Fruit fly (Drosophila melanogaster) whole organism, wandering third instar larva: ENCODE data around the gene CG42268.
A peak's percentile ranks its signal among the peaks of the same experiment; 100 is the strongest.

Experiments used
- Abd-B ChIP-seq: fragments of >200 bp; optimal IDR thresholded peaks from 2 replicates; lab custom pipeline; 2017; ENCODE audit warnings: missing biosample characterization, missing genetic modification characterization
- CG32264 ChIP-seq: fragments of 200-800 bp; sonication (Bioruptor generic); optimal IDR thresholded peaks from 2 replicates; lab custom pipeline; 2016; ENCODE audit warnings: missing biosample characterization, missing genetic modification characterization
- CG9705 ChIP-seq: fragments of 200-800 bp; sonication (Bioruptor generic); optimal IDR thresholded peaks from 2 replicates; lab custom pipeline; 2018; ENCODE audit warnings: missing biosample characterization, mild to moderate bottlenecking, missing genetic modification characterization
- CrebA ChIP-seq: fragments of 200-800 bp; sonication (Bioruptor generic); optimal IDR thresholded peaks from 2 replicates; lab custom pipeline; 2016; ENCODE audit warnings: missing biosample characterization, mild to moderate bottlenecking, missing genetic modification characterization, borderline replicate concordance
- Dfd ChIP-seq: fragments of >200 bp; optimal IDR thresholded peaks from 2 replicates; lab custom pipeline; 2017; ENCODE audit warnings: missing biosample characterization, missing genetic modification characterization
- Dif ChIP-seq: fragments of 200-275, 200-300 bp; sonication (Bioruptor generic); optimal IDR thresholded peaks from 2 replicates; lab custom pipeline; 2018; ENCODE audit warnings: missing biosample characterization, missing genetic modification characterization; ENCODE audit not compliant: partially characterized antibody
- GATAd ChIP-seq: sonication (Bioruptor generic); optimal IDR thresholded peaks from 2 replicates; lab custom pipeline; 2016; ENCODE audit warnings: missing biosample characterization, missing genetic modification characterization
- HLH106 ChIP-seq: fragments of 200-800 bp; optimal IDR thresholded peaks from 3 replicates; lab custom pipeline; 2019; ENCODE audit warnings: missing biosample characterization, mild to moderate bottlenecking, missing genetic modification characterization, moderate library complexity
- Hnf4 ChIP-seq: fragments of 200-800 bp; sonication (Bioruptor generic); optimal IDR thresholded peaks from 2 replicates; lab custom pipeline; 2016; ENCODE audit warnings: missing biosample characterization, mild to moderate bottlenecking, missing genetic modification characterization
- Hr78 ChIP-seq: fragments of >200 bp; optimal IDR thresholded peaks from 2 replicates; lab custom pipeline; 2017; ENCODE audit warnings: missing biosample characterization, missing genetic modification characterization
- Hr83 ChIP-seq: fragments of 200-300 bp; sonication (Bioruptor generic); optimal IDR thresholded peaks from 2 replicates; lab custom pipeline; 2016; ENCODE audit warnings: missing biosample characterization, mild to moderate bottlenecking, missing genetic modification characterization, moderate library complexity; ENCODE audit not compliant: poor library complexity, severe bottlenecking
- Jra ChIP-seq: sonication (Bioruptor generic); optimal IDR thresholded peaks from 2 replicates; lab custom pipeline; 2016; ENCODE audit warnings: missing biosample characterization, missing genetic modification characterization
- Mio ChIP-seq: sonication (Bioruptor generic); optimal IDR thresholded peaks from 2 replicates; lab custom pipeline; 2016; ENCODE audit warnings: missing biosample characterization, missing genetic modification characterization
- Myc ChIP-seq: fragments of >200 bp; optimal IDR thresholded peaks from 2 replicates; lab custom pipeline; 2017
- N ChIP-seq: fragments of >200 bp; optimal IDR thresholded peaks from 2 replicates; lab custom pipeline; 2018; ENCODE audit warnings: missing biosample characterization, missing external identifiers, missing genetic modification characterization
- OdsH ChIP-seq: fragments of 200-800 bp; sonication (Bioruptor generic); optimal IDR thresholded peaks from 2 replicates; lab custom pipeline; 2016; ENCODE audit warnings: missing biosample characterization, mild to moderate bottlenecking, missing genetic modification characterization
- Rel ChIP-seq, 2 experiments: fragments of 200-800 bp; sonication (Bioruptor generic) in 1 of 2; optimal IDR thresholded peaks; 2 replicates in 1 of 2; 3 replicates in 1 of 2; lab custom pipeline; 2016 to 2019; ENCODE audit warnings: mild to moderate bottlenecking in 2 of 2, missing biosample characterization in 2 of 2, missing genetic modification characterization in 2 of 2, moderate library complexity in 1 of 2
- Sp1 ChIP-seq: fragments of 200-800 bp; sonication (Bioruptor generic); optimal IDR thresholded peaks from 3 replicates; lab custom pipeline; 2019; ENCODE audit warnings: missing biosample characterization, mild to moderate bottlenecking, missing genetic modification characterization, moderate library complexity
- Vsx2 ChIP-seq: fragments of 200-300, 225-300 bp; sonication (Bioruptor generic); optimal IDR thresholded peaks from 2 replicates; lab custom pipeline; 2018; ENCODE audit warnings: missing biosample characterization, missing genetic modification characterization; ENCODE audit not compliant: partially characterized antibody
- br ChIP-seq: fragments of 200-800 bp; sonication (Bioruptor generic); optimal IDR thresholded peaks from 2 replicates; lab custom pipeline; 2016; ENCODE audit warnings: missing biosample characterization, missing genetic modification characterization
- brk ChIP-seq: fragments of 200-800 bp; sonication (Bioruptor generic); optimal IDR thresholded peaks from 2 replicates; lab custom pipeline; 2016; ENCODE audit warnings: missing biosample characterization, mild to moderate bottlenecking, missing genetic modification characterization
- dl ChIP-seq, 2 experiments: fragments of 175-275, 200-275 bp in 1 of 2; fragments of 200-275 bp in 1 of 2; sonication (Bioruptor generic); optimal IDR thresholded peaks; lab custom pipeline; 2018; ENCODE audit warnings: mild to moderate bottlenecking in 2 of 2, missing biosample characterization in 2 of 2, missing genetic modification characterization in 2 of 2, moderate library complexity in 2 of 2; ENCODE audit not compliant: partially characterized antibody in 2 of 2, insufficient read depth in 1 of 2
- dmrt93B ChIP-seq: fragments of 200-800 bp; sonication (Bioruptor generic); optimal IDR thresholded peaks from 2 replicates; lab custom pipeline; 2018; ENCODE audit warnings: missing biosample characterization, mild to moderate bottlenecking, missing genetic modification characterization
- dsf ChIP-seq: sonication (Bioruptor generic); optimal IDR thresholded peaks from 2 replicates; lab custom pipeline; 2016; ENCODE audit warnings: missing biosample characterization, missing genetic modification characterization, borderline replicate concordance
- ey ChIP-seq: fragments of 200-800 bp; sonication (Bioruptor generic); optimal IDR thresholded peaks from 2 replicates; lab custom pipeline; 2016; ENCODE audit warnings: missing biosample characterization, missing genetic modification characterization
- foxo ChIP-seq, 2 experiments: fragments of 200-800 bp; sonication (Bioruptor generic); optimal IDR thresholded peaks; 2 replicates in 1 of 2; 3 replicates in 1 of 2; lab custom pipeline; 2016 to 2017; ENCODE audit warnings: missing biosample characterization in 2 of 2, missing genetic modification characterization in 2 of 2
- fru ChIP-seq: fragments of 200-800 bp; sonication (Bioruptor generic); optimal IDR thresholded peaks from 3 replicates; lab custom pipeline; 2016; ENCODE audit warnings: missing biosample characterization, mild to moderate bottlenecking, missing genetic modification characterization
- h ChIP-seq: fragments of 200-800 bp; sonication (Bioruptor generic); optimal IDR thresholded peaks from 3 replicates; lab custom pipeline; 2016; ENCODE audit warnings: missing biosample characterization, mild to moderate bottlenecking, missing genetic modification characterization
- jim ChIP-seq: fragments of 175-275, 200-325 bp; sonication (Bioruptor generic); optimal IDR thresholded peaks from 2 replicates; lab custom pipeline; 2016; ENCODE audit warnings: missing biosample characterization, mild to moderate bottlenecking, missing genetic modification characterization
- lola ChIP-seq: fragments of >200 bp; optimal IDR thresholded peaks from 2 replicates; lab custom pipeline; 2017; ENCODE audit warnings: missing biosample characterization, missing genetic modification characterization
- pan ChIP-seq: fragments of >200 bp; optimal IDR thresholded peaks from 2 replicates; lab custom pipeline; 2017
- psq ChIP-seq: fragments of 200-800 bp; sonication (Bioruptor generic); optimal IDR thresholded peaks from 3 replicates; lab custom pipeline; 2017; ENCODE audit warnings: missing biosample characterization, mild to moderate bottlenecking, missing genetic modification characterization, moderate library complexity
- rgr ChIP-seq: fragments of 200-800 bp; sonication (Bioruptor generic); optimal IDR thresholded peaks from 3 replicates; lab custom pipeline; 2016; ENCODE audit warnings: missing biosample characterization, mild to moderate bottlenecking, missing genetic modification characterization
- sage ChIP-seq: fragments of 200-800 bp; sonication (Bioruptor generic); optimal IDR thresholded peaks from 2 replicates; lab custom pipeline; 2016; ENCODE audit warnings: missing biosample characterization, mild to moderate bottlenecking, missing genetic modification characterization
- sv ChIP-seq: fragments of 200-800 bp; sonication (Bioruptor generic); optimal IDR thresholded peaks from 3 replicates; lab custom pipeline; 2016; ENCODE audit warnings: missing biosample characterization, missing genetic modification characterization
- tai ChIP-seq: sonication (Bioruptor generic); optimal IDR thresholded peaks from 2 replicates; lab custom pipeline; 2016; ENCODE audit warnings: missing biosample characterization, missing genetic modification characterization
- usp ChIP-seq: fragments of >200 bp; optimal IDR thresholded peaks from 2 replicates; lab custom pipeline; 2017; ENCODE audit warnings: missing biosample characterization, missing genetic modification characterization
- woc ChIP-seq: sonication (Bioruptor generic); optimal IDR thresholded peaks from 2 replicates; lab custom pipeline; 2016; ENCODE audit warnings: missing biosample characterization, mild to moderate bottlenecking, missing genetic modification characterization

The CG42268 gene

dm6 chr3L:9713828-9714536 lies 46.2 kb downstream of the CG42268 start, which contains the start of gene vsg:
Gene vsg, plus strand, starts transcription at chr3L:9714324.
- TF ChIP-seq N = peak; percentile 9
- TF ChIP-seq ey (GFP tag; lab: Kevin White, UChicago) = peak; percentile 55
- TF ChIP-seq Rel (GFP tag; optimal IDR thresholded peaks at IDR 0.05; lab: Kevin White, UChicago) = no peak
- TF ChIP-seq Rel (tag; optimal IDR thresholded peaks at IDR 0.05; lab: Kevin White, UChicago) = no peak
- TF ChIP-seq foxo (GFP tag; optimal IDR thresholded peaks at IDR 0.05; lab: Kevin White, UChicago) = peak in 1 of 2 experiments; percentile 76
- TF ChIP-seq Myc = peak; percentile 4
- TF ChIP-seq br (GFP tag; lab: Kevin White, UChicago) = no peak
- TF ChIP-seq rgr (GFP tag; lab: Kevin White, UChicago) = peak; percentile 62
- TF ChIP-seq pan (lab: Kevin White, UChicago) = no peak
- TF ChIP-seq Hr83 = peak; percentile 69
- TF ChIP-seq Sp1 (GFP tag; lab: Kevin White, UChicago) = peak; percentile 82
- TF ChIP-seq sage (GFP tag; lab: Kevin White, UChicago) = no peak
- no peak for TF ChIP-seq usp (GFP tag; lab: Kevin White, UChicago)
- TF ChIP-seq lola (GFP tag; lab: Kevin White, UChicago) = no peak
- TF ChIP-seq Jra = no peak
- TF ChIP-seq woc = peak; percentile 47
- no peak for TF ChIP-seq dl (GFP tag; optimal IDR thresholded peaks at IDR 0.05; lab: Kevin White, UChicago; ENCODE audit: insufficient read depth in 1 of 2, partially characterized antibody in 2 of 2)
- TF ChIP-seq Dif (GFP tag; lab: Kevin White, UChicago) = no peak
- peak; percentile 30 for TF ChIP-seq Dfd (GFP tag; lab: Kevin White, UChicago)
- TF ChIP-seq Hr78 (GFP tag; lab: Kevin White, UChicago) = no peak
- no peak for TF ChIP-seq GATAd (GFP tag; lab: Kevin White, UChicago)
- peak; percentile 60 for TF ChIP-seq OdsH
- no peak for TF ChIP-seq Hnf4
- TF ChIP-seq h (GFP tag; lab: Kevin White, UChicago) = peak; percentile 38
- TF ChIP-seq Abd-B = no peak
- no peak for TF ChIP-seq Mio (GFP tag; lab: Kevin White, UChicago)
- TF ChIP-seq CrebA = no peak
- no peak for TF ChIP-seq jim
- no peak for TF ChIP-seq Vsx2 (GFP tag; lab: Kevin White, UChicago)
- TF ChIP-seq dmrt93B (GFP tag; lab: Kevin White, UChicago) = peak; percentile 70
- peak; percentile 51 for TF ChIP-seq CG9705 (GFP tag; lab: Kevin White, UChicago)
- TF ChIP-seq tai (GFP tag; lab: Kevin White, UChicago) = no peak
- TF ChIP-seq HLH106 (tag; lab: Kevin White, UChicago) = peak; percentile 87
- TF ChIP-seq dsf (GFP tag; lab: Kevin White, UChicago) = no peak
- TF ChIP-seq brk (GFP tag; lab: Kevin White, UChicago) = no peak
- peak; percentile 62 for TF ChIP-seq psq (GFP tag; lab: Kevin White, UChicago)
- peak; percentile 75 for TF ChIP-seq sv
- TF ChIP-seq fru (GFP tag; lab: Kevin White, UChicago) = peak; percentile 44
- no peak for TF ChIP-seq CG32264 (GFP tag; lab: Kevin White, UChicago)

- TF ChIP-seq Hr83 (peak; percentile 30), Myc (no peak), tai (GFP tag; lab: Kevin White, UChicago) (no peak), Rel (GFP tag; optimal IDR thresholded peaks at IDR 0.05; lab: Kevin White, UChicago) (no peak), Rel (tag; optimal IDR thresholded peaks at IDR 0.05; lab: Kevin White, UChicago) (peak; percentile 40), psq (GFP tag; lab: Kevin White, UChicago) (no peak), br (GFP tag; lab: Kevin White, UChicago) (no peak)
These were observed 46.8 kb downstream of the CG42268 start, which contains the start of gene SH3PX1 for dm6 chr3L:9713383-9713827. Gene SH3PX1, minus strand, starts transcription at chr3L:9713827.
